Fruit fly (Drosophila melanogaster) whole organism, embryonic: ENCODE results near the gene CG34297.

ENCODE experiments used
- Adf1 ChIP-seq: fragments of 200-800 bp; sonication (Bioruptor generic); IDR thresholded peaks from 2 replicates; pipeline ENCODE4 v1.3.6; 2022; ENCODE audit warnings: missing biosample characterization, missing genetic modification characterization
- Bgb ChIP-seq: fragments of 200-800 bp; sonication (Bioruptor generic); IDR thresholded peaks from 2 replicates; pipeline ENCODE4 v1.3.6; 2022; ENCODE audit warnings: missing biosample characterization, missing genetic modification characterization; ENCODE audit not compliant: partially characterized antibody
- CG1233 ChIP-seq: fragments of 200-800 bp; sonication (Bioruptor generic); optimal IDR thresholded peaks from 4 replicates; lab custom pipeline; 2018; ENCODE audit warnings: missing biosample characterization, mild to moderate bottlenecking, missing genetic modification characterization
- CG13287 ChIP-seq: fragments of 200-800 bp; sonication (Bioruptor generic); IDR thresholded peaks from 2 replicates; pipeline ENCODE4 v1.3.6; 2022; ENCODE audit warnings: missing biosample characterization, missing genetic modification characterization; ENCODE audit not compliant: partially characterized antibody
- CG13624 ChIP-seq: fragments of 200-800 bp; sonication (Bioruptor generic); optimal IDR thresholded peaks from 2 replicates; lab custom pipeline; 2016; ENCODE audit warnings: missing biosample characterization, missing genetic modification characterization
- CG1602 ChIP-seq: fragments of 200-800 bp; sonication (Bioruptor generic); optimal IDR thresholded peaks from 3 replicates; lab custom pipeline; 2016; ENCODE audit warnings: missing biosample characterization, missing genetic modification characterization
- CG1603 ChIP-seq: fragments of 200-800 bp; sonication (Bioruptor generic); optimal IDR thresholded peaks from 2 replicates; lab custom pipeline; 2019; ENCODE audit warnings: missing biosample characterization, mild to moderate bottlenecking, missing genetic modification characterization, moderate library complexity
- CG16815 ChIP-seq: fragments of 200-800 bp; sonication (Bioruptor generic); optimal IDR thresholded peaks from 3 replicates; lab custom pipeline; 2017; ENCODE audit warnings: missing biosample characterization, mild to moderate bottlenecking, missing genetic modification characterization
- CG2120 ChIP-seq: fragments of 200-800 bp; sonication (Bioruptor generic); optimal IDR thresholded peaks from 3 replicates; lab custom pipeline; 2016; ENCODE audit warnings: missing biosample characterization, missing genetic modification characterization
- CG32532 ChIP-seq: fragments of 200-800 bp; sonication (Bioruptor generic); IDR thresholded peaks from 2 replicates; pipeline ENCODE4 v1.3.6; 2022; ENCODE audit warnings: missing biosample characterization, missing genetic modification characterization
- CG6791 ChIP-seq: fragments of 200-800 bp; sonication (Bioruptor generic); IDR thresholded peaks from 3 replicates; pipeline ENCODE4 v1.3.6; 2022; ENCODE audit warnings: missing biosample characterization, missing genetic modification characterization; ENCODE audit not compliant: partially characterized antibody
- CG7786 ChIP-seq: fragments of 200-800 bp; sonication (Bioruptor generic); optimal IDR thresholded peaks from 2 replicates; lab custom pipeline; 2016; ENCODE audit warnings: missing biosample characterization, missing genetic modification characterization
- CG8765 ChIP-seq: fragments of 200-800 bp; sonication (Bioruptor generic); IDR thresholded peaks from 2 replicates; pipeline ENCODE4 v1.3.6; 2022; ENCODE audit warnings: missing biosample characterization, missing genetic modification characterization
- CHES-1-like ChIP-seq: fragments of 200-800 bp; sonication (Bioruptor generic); optimal IDR thresholded peaks from 2 replicates; lab custom pipeline; 2016; ENCODE audit warnings: missing biosample characterization, missing genetic modification characterization
- CTCF ChIP-seq: fragments of 200-800 bp; sonication (Bioruptor generic); optimal IDR thresholded peaks from 2 replicates; lab custom pipeline; 2017; ENCODE audit warnings: missing biosample characterization, mild to moderate bottlenecking, missing genetic modification characterization, moderate library complexity
- Chrac-16 ChIP-seq: fragments of 200-800 bp; sonication (Bioruptor generic); optimal IDR thresholded peaks from 3 replicates; lab custom pipeline; 2016; ENCODE audit warnings: missing biosample characterization, missing genetic modification characterization
- CoRest ChIP-seq: fragments of 200-800 bp; sonication (Bioruptor generic); optimal IDR thresholded peaks from 3 replicates; lab custom pipeline; 2018; ENCODE audit warnings: missing biosample characterization, mild to moderate bottlenecking, missing genetic modification characterization, moderate library complexity
- Doc2 ChIP-seq: fragments of 200-800 bp; sonication (Bioruptor generic); IDR thresholded peaks from 2 replicates; pipeline ENCODE4 v1.3.6; 2022; ENCODE audit warnings: missing biosample characterization, missing genetic modification characterization
- Dp ChIP-seq: fragments of 200-800 bp; sonication (Bioruptor generic); optimal IDR thresholded peaks from 2 replicates; lab custom pipeline; 2018; ENCODE audit warnings: missing biosample characterization, mild to moderate bottlenecking, missing genetic modification characterization, moderate library complexity
- Fer1 ChIP-seq: fragments of 200-800 bp; sonication (Bioruptor generic); optimal IDR thresholded peaks from 2 replicates; lab custom pipeline; 2017; ENCODE audit warnings: missing biosample characterization, mild to moderate bottlenecking, missing genetic modification characterization
- HmgZ ChIP-seq: fragments of 200-800 bp; sonication (Bioruptor generic); optimal IDR thresholded peaks from 2 replicates; lab custom pipeline; 2018; ENCODE audit warnings: missing biosample characterization, mild to moderate bottlenecking, missing genetic modification characterization
- Jarid2 ChIP-seq: fragments of 200-800 bp; sonication (Bioruptor generic); optimal IDR thresholded peaks from 3 replicates; lab custom pipeline; 2017; ENCODE audit warnings: mild to moderate bottlenecking, missing biosample characterization, missing genetic modification reagents, missing genetic modification characterization
- Kr ChIP-seq: fragments of 200-800 bp; sonication (Bioruptor generic); optimal IDR thresholded peaks from 2 replicates; lab custom pipeline; 2017; ENCODE audit warnings: missing biosample characterization, mild to moderate bottlenecking, missing genetic modification characterization
- Mrtf ChIP-seq: fragments of 200-800 bp; sonication (Bioruptor generic); IDR thresholded peaks from 3 replicates; pipeline ENCODE4 v1.3.6; 2022; ENCODE audit warnings: missing biosample characterization, missing genetic modification characterization
- Myb ChIP-seq: fragments of 200-800 bp; sonication (Bioruptor generic); optimal IDR thresholded peaks from 2 replicates; lab custom pipeline; 2016; ENCODE audit warnings: missing biosample characterization, missing genetic modification characterization
- NC2α ChIP-seq: fragments of 200-800 bp; sonication (Bioruptor generic); optimal IDR thresholded peaks from 2 replicates; lab custom pipeline; 2016; ENCODE audit warnings: missing biosample characterization, missing genetic modification characterization
- Xbp1 ChIP-seq: fragments of 200-800 bp; sonication (Bioruptor generic); optimal IDR thresholded peaks from 3 replicates; lab custom pipeline; 2016; ENCODE audit warnings: missing biosample characterization, mild to moderate bottlenecking, missing genetic modification characterization
- ab ChIP-seq: fragments of 200-800 bp; sonication (Bioruptor generic); optimal IDR thresholded peaks from 2 replicates; lab custom pipeline; 2016; ENCODE audit warnings: missing biosample characterization, missing genetic modification characterization
- bigmax ChIP-seq: fragments of 200-800 bp; sonication (Bioruptor generic); optimal IDR thresholded peaks from 2 replicates; lab custom pipeline; 2018; ENCODE audit warnings: missing biosample characterization, mild to moderate bottlenecking, missing genetic modification characterization
- btn ChIP-seq: fragments of 200-800 bp; sonication (Bioruptor generic); optimal IDR thresholded peaks from 2 replicates; lab custom pipeline; 2016; ENCODE audit warnings: missing biosample characterization, missing genetic modification characterization
- dmrt99B ChIP-seq: fragments of 200-800 bp; sonication (Bioruptor generic); optimal IDR thresholded peaks from 2 replicates; lab custom pipeline; 2018; ENCODE audit warnings: missing biosample characterization, mild to moderate bottlenecking, missing genetic modification characterization, moderate library complexity
- esg ChIP-seq: fragments of 200-800 bp; sonication (Bioruptor generic); conservative IDR thresholded peaks from 2 replicates; pipeline ENCODE4 v1.3.6; 2022; ENCODE audit warnings: missing biosample characterization, missing genetic modification characterization
- ewg ChIP-seq: fragments of 200-800 bp; sonication (Bioruptor generic); optimal IDR thresholded peaks from 3 replicates; lab custom pipeline; 2017; ENCODE audit warnings: mild to moderate bottlenecking, missing biosample characterization, missing genetic modification reagents, missing genetic modification characterization
- fru ChIP-seq: fragments of >200 bp; optimal IDR thresholded peaks from 2 replicates; lab custom pipeline; 2017
- gcm ChIP-seq: fragments of 200-800 bp; sonication (Bioruptor generic); optimal IDR thresholded peaks from 2 replicates; lab custom pipeline; 2019; ENCODE audit warnings: missing biosample characterization, mild to moderate bottlenecking, missing genetic modification characterization, moderate library complexity
- hbn ChIP-seq: fragments of 200-800 bp; sonication (Bioruptor generic); IDR thresholded peaks from 2 replicates; pipeline ENCODE4 v1.3.6; 2022; ENCODE audit warnings: missing biosample characterization, missing genetic modification characterization; ENCODE audit not compliant: partially characterized antibody
- knrl ChIP-seq: fragments of 200-800 bp; sonication (Bioruptor generic); IDR thresholded peaks from 3 replicates; pipeline ENCODE4 v1.3.6; 2022; ENCODE audit warnings: missing biosample characterization, missing genetic modification characterization; ENCODE audit not compliant: partially characterized antibody
- lab ChIP-seq: fragments of 200-800 bp; sonication (Bioruptor generic); optimal IDR thresholded peaks from 3 replicates; lab custom pipeline; 2017; ENCODE audit warnings: missing biosample characterization, missing genetic modification characterization, mild to moderate bottlenecking, moderate library complexity, missing genetic modification reagents
- onecut ChIP-seq: fragments of 200-800 bp; sonication (Bioruptor generic); IDR thresholded peaks from 2 replicates; pipeline ENCODE4 v1.3.6; 2022; ENCODE audit warnings: missing biosample characterization, missing genetic modification characterization
- pzg ChIP-seq: fragments of 200-800 bp; sonication (Bioruptor generic); optimal IDR thresholded peaks from 3 replicates; lab custom pipeline; 2018; ENCODE audit warnings: missing biosample characterization, mild to moderate bottlenecking, missing genetic modification characterization, moderate library complexity
- sens ChIP-seq: fragments of 200-800 bp; sonication (Bioruptor generic); peaks from one replicate; lab custom pipeline; 2016; ENCODE audit warnings: missing biosample characterization, missing genetic modification characterization
- sna ChIP-seq: fragments of 200-800 bp; sonication (Bioruptor generic); IDR thresholded peaks from 2 replicates; pipeline ENCODE4 v1.3.6; 2022; ENCODE audit warnings: missing biosample characterization, missing genetic modification characterization; ENCODE audit not compliant: partially characterized antibody
- sqz ChIP-seq: fragments of 200-800 bp; sonication (Bioruptor generic); optimal IDR thresholded peaks from 3 replicates; lab custom pipeline; 2018; ENCODE audit warnings: missing biosample characterization, mild to moderate bottlenecking, missing genetic modification characterization
- ssp ChIP-seq: fragments of 200-800 bp; sonication (Bioruptor generic); IDR thresholded peaks from 2 replicates; pipeline ENCODE4 v1.3.6; 2022; ENCODE audit warnings: missing biosample characterization, missing genetic modification characterization
- stc ChIP-seq: fragments of 200-800 bp; sonication (Bioruptor generic); IDR thresholded peaks from 2 replicates; pipeline ENCODE4 v1.3.6; 2022; ENCODE audit warnings: missing biosample characterization, missing genetic modification characterization
- tgo ChIP-seq: fragments of 200-800 bp; sonication (Bioruptor generic); IDR thresholded peaks from 3 replicates; pipeline ENCODE4 v1.3.6; 2022; ENCODE audit warnings: missing biosample characterization, missing genetic modification characterization
- tll ChIP-seq, 2 experiments: fragments of 200-800 bp in 1 of 2; fragments of >200 bp in 1 of 2; sonication (Bioruptor generic) in 1 of 2; optimal IDR thresholded peaks; 2 replicates each; lab custom pipeline; 2017 to 2019; ENCODE audit warnings: missing biosample characterization in 2 of 2, missing genetic modification characterization in 2 of 2, mild to moderate bottlenecking in 1 of 2, moderate library complexity in 1 of 2
- trh ChIP-seq: fragments of 200-800 bp; sonication (Bioruptor generic); optimal IDR thresholded peaks from 2 replicates; lab custom pipeline; 2016; ENCODE audit warnings: missing biosample characterization, missing genetic modification characterization
- yki ChIP-seq: fragments of >200 bp; optimal IDR thresholded peaks from 3 replicates; lab custom pipeline; 2018
- zen ChIP-seq: fragments of 200-800 bp; sonication (Bioruptor generic); optimal IDR thresholded peaks from 3 replicates; lab custom pipeline; 2018; ENCODE audit warnings: missing biosample characterization, mild to moderate bottlenecking, missing genetic modification characterization, moderate library complexity
- zfh2 ChIP-seq: fragments of 200-800 bp; sonication (Bioruptor generic); optimal IDR thresholded peaks from 2 replicates; lab custom pipeline; 2016; ENCODE audit warnings: missing biosample characterization, missing genetic modification characterization

CG34297 gene

DNA sequence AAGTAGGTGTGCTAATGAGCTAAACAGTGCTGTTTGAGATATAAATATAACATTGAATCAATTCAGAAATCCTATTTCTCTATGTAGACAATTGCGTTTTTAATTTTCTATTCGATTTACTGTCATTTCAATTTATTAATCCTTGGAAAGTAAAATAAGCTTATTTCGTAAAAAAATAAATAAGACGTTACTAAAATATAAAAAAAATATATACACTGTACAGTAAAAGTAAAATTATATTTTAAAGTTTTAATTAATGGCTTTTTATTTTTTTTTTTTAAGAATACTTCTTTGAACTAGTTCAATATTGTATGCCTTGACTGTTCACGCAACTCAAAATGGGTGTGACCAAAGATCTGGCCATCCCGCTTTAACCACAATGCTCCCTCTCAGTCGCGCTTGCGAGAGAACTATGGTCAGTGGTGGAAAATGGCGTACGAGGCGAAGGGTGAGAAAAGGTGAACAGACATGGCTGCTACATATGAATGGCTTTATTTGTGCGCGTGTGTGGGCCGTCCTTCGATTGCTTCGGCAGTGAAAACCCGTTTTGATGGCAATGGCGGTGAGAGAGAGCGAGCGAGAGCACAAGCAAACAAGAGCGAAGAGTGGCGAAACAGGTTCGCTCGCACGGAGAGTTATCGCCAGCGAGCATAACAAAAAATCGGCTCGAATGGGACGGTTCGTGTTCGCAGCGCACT lies 43.5 kb upstream of the CG34297 start, which contains the start of gene Dfd (continued):
- TF ChIP-seq Fer1 (no peak), btn (GFP tag; lab: Kevin White, UChicago) (no peak), pzg (GFP tag; lab: Kevin White, UChicago) (no peak), dmrt99B (no peak), ab (GFP tag; lab: Kevin White, UChicago) (no peak), CG1233 (no peak), HmgZ (peak; percentile 32), CoRest (tag; lab: Kevin White, UChicago) (peak; percentile 76), trh (GFP tag; lab: Kevin White, UChicago) (no peak), Bgb (0 out of 2 replicates have a peak, but pooled peaks have one; percentile 51), Xbp1 (GFP tag; lab: Kevin White, UChicago) (peak; percentile 33), CG16815 (peak; percentile 24), CG32532 (GFP tag; lab: Robert Waterston, UW) (peak; percentile 51), Kr (GFP tag; lab: Kevin White, UChicago) (no peak), CG13287 (GFP tag; lab: Robert Waterston, UW) (no peak; the same call in 1 of the 2 replicates), CHES-1-like (no peak), fru (lab: Kevin White, UChicago) (no peak), esg (GFP tag; lab: Robert Waterston, UW) (no peak; the same call in 1 of the 2 replicates), gcm (GFP tag; lab: Kevin White, UChicago) (peak; percentile 52), zfh2 (GFP tag; lab: Kevin White, UChicago) (no peak), lab (no peak), onecut (GFP tag; lab: Robert Waterston, UW) (0 out of 2 replicates have a peak, but pooled peaks have one; percentile 14), NC2α (no peak)

DNA sequence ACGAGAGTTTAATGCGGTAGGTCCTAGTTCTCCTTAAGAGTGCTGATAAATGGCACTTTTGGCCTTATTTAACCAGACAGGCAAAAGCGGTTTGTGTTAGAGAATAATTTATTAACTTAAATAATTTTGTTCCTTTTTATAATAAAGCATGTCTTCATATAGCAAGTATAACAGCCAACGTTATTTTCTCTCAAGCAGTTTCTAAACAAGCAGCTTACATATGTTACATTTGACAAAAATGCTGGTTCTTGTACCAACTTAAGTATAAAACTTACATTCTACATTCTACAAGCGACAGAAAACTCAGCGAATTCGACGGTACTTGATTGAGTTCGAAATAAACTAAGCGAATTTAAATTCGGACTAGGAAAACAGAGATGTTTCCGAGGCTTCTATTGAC lies 32.2 kb upstream of the CG34297 start:
- TF ChIP-seq Doc2 (GFP tag; lab: Robert Waterston, UW) (no peak), CG6791 (GFP tag; lab: Robert Waterston, UW) (peak; percentile 48; the same call in 1 of the 3 replicates), Mrtf (GFP tag; lab: Robert Waterston, UW) (no peak), tll (GFP tag; optimal IDR thresholded peaks at IDR 0.05; lab: Kevin White, UChicago) (no peak), CG1602 (no peak), CG2120 (no peak), sqz (GFP tag; lab: Kevin White, UChicago) (no peak), sens (no peak), yki (peak; percentile 30), Adf1 (GFP tag; lab: Robert Waterston, UW) (no peak), Myb (GFP tag; lab: Kevin White, UChicago) (peak; percentile 55), stc (no peak), ssp (GFP tag; lab: Robert Waterston, UW) (no peak), Dp (GFP tag; lab: Kevin White, UChicago) (no peak), Jarid2 (GFP tag; lab: Kevin White, UChicago) (peak; percentile 32), knrl (peak; percentile 70; the same call in 2 of the 3 replicates), bigmax (no peak), zen (tag; lab: Kevin White, UChicago) (peak; percentile 16), hbn (GFP tag; lab: Robert Waterston, UW) (no peak), CTCF (GFP tag; lab: Kevin White, UChicago) (peak; percentile 76), CG8765 (no peak), CG1603 (tag; lab: Kevin White, UChicago) (peak; percentile 55), ewg (GFP tag; lab: Kevin White, UChicago) (no peak), tgo (GFP tag; lab: Robert Waterston, UW) (no peak), CG13624 (GFP tag; lab: Kevin White, UChicago) (no peak), sna (GFP tag; lab: Robert Waterston, UW) (no peak), CG7786 (GFP tag; lab: Kevin White, UChicago) (no peak), dmrt99B (no peak), Chrac-16 (GFP tag; lab: Kevin White, UChicago) (no peak)
